Worm (Caenorhabditis elegans) whole organism, L1 larva: Measurements from ENCODE around the gene Y39G8B.2.
A peak's percentile ranks its signal among the peaks of the same experiment; 100 is the strongest.

Experiments used
- C34B4.2 ChIP-seq: sonication (generic microtip); optimal IDR thresholded peaks from 2 replicates; lab custom pipeline; 2017; ENCODE audit warnings: mild to moderate bottlenecking, missing genetic modification characterization, missing compliant biosample characterization
- alr-1 ChIP-seq: fragments of 200-800 bp; sonication (Bioruptor generic); optimal IDR thresholded peaks from 2 replicates; lab custom pipeline; 2018; ENCODE audit warnings: borderline replicate concordance, mild to moderate bottlenecking, missing genetic modification characterization, missing compliant biosample characterization
- ama-1 ChIP-seq: fragments of 150-350 bp; optimal IDR thresholded peaks from 2 replicates; lab custom pipeline; 2014
- blmp-1 ChIP-seq: fragments of 150-350 bp; optimal IDR thresholded peaks from 2 replicates; lab custom pipeline; 2014; ENCODE audit warnings: missing biosample characterization, missing genetic modification characterization
- ceh-63 ChIP-seq: fragments of 200-800 bp; sonication (Bioruptor generic); optimal IDR thresholded peaks from 2 replicates; lab custom pipeline; 2018; ENCODE audit warnings: mild to moderate bottlenecking, missing genetic modification characterization, missing compliant biosample characterization
- ceh-8 ChIP-seq: fragments of 200-800 bp; sonication (Bioruptor generic); optimal IDR thresholded peaks from 2 replicates; lab custom pipeline; 2018; ENCODE audit warnings: mild to moderate bottlenecking, missing genetic modification characterization, moderate library complexity, missing compliant biosample characterization
- ceh-88 ChIP-seq: fragments of 200-800 bp; sonication (Bioruptor generic); IDR thresholded peaks from 2 replicates; pipeline ENCODE4 v1.3.6; 2022; ENCODE audit warnings: missing genetic modification characterization, missing compliant biosample characterization
- ceh-90 ChIP-seq: sonication (generic microtip); optimal IDR thresholded peaks from 2 replicates; lab custom pipeline; 2016; ENCODE audit warnings: missing genetic modification characterization, missing compliant biosample characterization
- ces-1 ChIP-seq: fragments of 150-350 bp; optimal IDR thresholded peaks from 2 replicates; lab custom pipeline; 2014; ENCODE audit warnings: missing biosample characterization, missing genetic modification reagents, missing genetic modification characterization
- dpl-1 ChIP-seq, 3 experiments: fragments of 150-350 bp in 2 of 3; sonication (generic microtip) in 1 of 3; optimal IDR thresholded peaks; 2 replicates each; lab custom pipeline; 2014 to 2017; ENCODE audit warnings: missing biosample characterization in 3 of 3, missing genetic modification characterization in 3 of 3, missing genetic modification reagents in 3 of 3
- egl-13 ChIP-seq: sonication (generic microtip); optimal IDR thresholded peaks from 2 replicates; lab custom pipeline; 2016; ENCODE audit warnings: missing genotype, missing genetic modification reagents, missing genetic modification characterization, missing compliant biosample characterization
- egl-27 ChIP-seq, 2 experiments: fragments of 150-350 bp in 1 of 2; sonication (generic microtip); optimal IDR thresholded peaks; 3 replicates each; lab custom pipeline; 2017 to 2018; ENCODE audit warnings: missing biosample characterization in 2 of 2, missing genetic modification characterization in 2 of 2, missing genetic modification reagents in 2 of 2
- ets-5 ChIP-seq: fragments of 200-800 bp; sonication (Bioruptor generic); IDR thresholded peaks from 2 replicates; pipeline ENCODE4 v1.3.6; 2022; ENCODE audit warnings: missing genetic modification characterization, missing compliant biosample characterization
- fkh-10 ChIP-seq: sonication (generic microtip); optimal IDR thresholded peaks from 2 replicates; lab custom pipeline; 2017; ENCODE audit warnings: missing biosample characterization, missing genetic modification reagents, missing genetic modification characterization
- fos-1 ChIP-seq: fragments of 150-350 bp; optimal IDR thresholded peaks from 2 replicates; lab custom pipeline; 2014; ENCODE audit warnings: missing biosample characterization, missing genetic modification characterization
- hlh-4 ChIP-seq: sonication (generic microtip); optimal IDR thresholded peaks from 2 replicates; lab custom pipeline; 2016; ENCODE audit warnings: mild to moderate bottlenecking, missing genetic modification characterization, missing compliant biosample characterization
- lin-14 ChIP-seq: fragments of 200-800 bp; sonication (Bioruptor generic); optimal IDR thresholded peaks from 2 replicates; lab custom pipeline; 2018; ENCODE audit warnings: mild to moderate bottlenecking, missing genetic modification characterization, moderate library complexity, missing compliant biosample characterization
- lin-39 ChIP-seq: fragments of 150-350 bp; optimal IDR thresholded peaks from 2 replicates; lab custom pipeline; 2014; ENCODE audit warnings: missing biosample characterization, missing genetic modification reagents, missing genetic modification characterization
- mep-1 ChIP-seq: fragments of 150-350 bp; optimal IDR thresholded peaks from 2 replicates; lab custom pipeline; 2014; ENCODE audit warnings: missing biosample characterization, missing genetic modification characterization
- nhr-11 ChIP-seq: fragments of 150-350 bp; optimal IDR thresholded peaks from 2 replicates; lab custom pipeline; 2014; ENCODE audit warnings: missing biosample characterization, missing genetic modification characterization
- nhr-19 ChIP-seq: fragments of 200-800 bp; sonication (Bioruptor generic); conservative IDR thresholded peaks from 2 replicates; pipeline ENCODE4 v1.3.6; 2022; ENCODE audit warnings: missing genetic modification characterization, missing compliant biosample characterization
- nhr-237 ChIP-seq: fragments of 150-350 bp; optimal IDR thresholded peaks from 2 replicates; lab custom pipeline; 2014; ENCODE audit warnings: missing biosample characterization, missing genetic modification characterization
- nhr-28 ChIP-seq: fragments of 150-350 bp; optimal IDR thresholded peaks from 2 replicates; lab custom pipeline; 2014; ENCODE audit warnings: missing biosample characterization, missing genetic modification characterization
- nhr-71 ChIP-seq: sonication (generic microtip); optimal IDR thresholded peaks from 2 replicates; lab custom pipeline; 2016; ENCODE audit warnings: mild to moderate bottlenecking, missing genetic modification characterization, moderate library complexity, missing compliant biosample characterization
- nhr-90 ChIP-seq: sonication (generic microtip); optimal IDR thresholded peaks from 2 replicates; lab custom pipeline; 2016; ENCODE audit warnings: mild to moderate bottlenecking, missing genetic modification characterization, missing compliant biosample characterization; ENCODE audit not compliant: poor library complexity
- pag-3 ChIP-seq: sonication (generic microtip); optimal IDR thresholded peaks from 2 replicates; lab custom pipeline; 2017; ENCODE audit warnings: missing genetic modification characterization, mild to moderate bottlenecking, missing compliant biosample characterization, antibody characterized with exemption, borderline replicate concordance; ENCODE audit not compliant: insufficient read depth
- pax-3 ChIP-seq: fragments of 200-800 bp; sonication (Bioruptor generic); optimal IDR thresholded peaks from 2 replicates; lab custom pipeline; 2018; ENCODE audit warnings: mild to moderate bottlenecking, missing genetic modification characterization, moderate library complexity, missing compliant biosample characterization
- rnt-1 ChIP-seq: sonication (generic microtip); optimal IDR thresholded peaks from 2 replicates; lab custom pipeline; 2016; ENCODE audit warnings: mild to moderate bottlenecking, missing genetic modification characterization, moderate library complexity, missing compliant biosample characterization
- snpc-4 ChIP-seq: fragments of 150-350 bp; optimal IDR thresholded peaks from 2 replicates; lab custom pipeline; 2014; ENCODE audit warnings: missing biosample characterization, missing genetic modification characterization
- sup-37 ChIP-seq: fragments of 200-800 bp; sonication (Bioruptor generic); optimal IDR thresholded peaks from 2 replicates; lab custom pipeline; 2018; ENCODE audit warnings: mild to moderate bottlenecking, missing genetic modification characterization, missing compliant biosample characterization
- tlp-1 ChIP-seq: fragments of 150-350 bp; optimal IDR thresholded peaks from 2 replicates; lab custom pipeline; 2014; ENCODE audit warnings: missing biosample characterization, missing genetic modification characterization
- unc-130 ChIP-seq: fragments of 150-350 bp; optimal IDR thresholded peaks from 2 replicates; lab custom pipeline; 2017; ENCODE audit warnings: missing biosample characterization, missing genetic modification characterization, inconsistent platforms
- unc-30 ChIP-seq: sonication (generic microtip); optimal IDR thresholded peaks from 2 replicates; lab custom pipeline; 2017; ENCODE audit warnings: missing biosample characterization, missing genetic modification characterization
- unc-62 ChIP-seq: fragments of 150-350 bp; optimal IDR thresholded peaks from 2 replicates; lab custom pipeline; 2014; ENCODE audit warnings: missing biosample characterization, missing genetic modification reagents, missing genetic modification characterization
- unc-86 ChIP-seq: sonication (generic microtip); optimal IDR thresholded peaks from 2 replicates; lab custom pipeline; 2016; ENCODE audit warnings: missing genetic modification characterization, missing compliant biosample characterization
- unc-98 ChIP-seq: fragments of 200-800 bp; sonication (Bioruptor generic); IDR thresholded peaks from 2 replicates; pipeline ENCODE4 v1.3.6; 2022; ENCODE audit warnings: missing genetic modification characterization, missing compliant biosample characterization
- vab-15 ChIP-seq: sonication (generic microtip); optimal IDR thresholded peaks from 2 replicates; lab custom pipeline; 2017; ENCODE audit warnings: missing genotype, mild to moderate bottlenecking, missing genetic modification characterization, missing compliant biosample characterization
- zip-4 ChIP-seq: fragments of 200-800 bp; sonication (Bioruptor generic); optimal IDR thresholded peaks from 2 replicates; lab custom pipeline; 2018; ENCODE audit warnings: mild to moderate bottlenecking, missing genetic modification characterization, moderate library complexity, missing compliant biosample characterization
- ztf-4 ChIP-seq: fragments of 150-350 bp; optimal IDR thresholded peaks from 2 replicates; lab custom pipeline; 2014; ENCODE audit warnings: missing biosample characterization, missing genetic modification characterization

The Y39G8B.2 gene

DNA sequence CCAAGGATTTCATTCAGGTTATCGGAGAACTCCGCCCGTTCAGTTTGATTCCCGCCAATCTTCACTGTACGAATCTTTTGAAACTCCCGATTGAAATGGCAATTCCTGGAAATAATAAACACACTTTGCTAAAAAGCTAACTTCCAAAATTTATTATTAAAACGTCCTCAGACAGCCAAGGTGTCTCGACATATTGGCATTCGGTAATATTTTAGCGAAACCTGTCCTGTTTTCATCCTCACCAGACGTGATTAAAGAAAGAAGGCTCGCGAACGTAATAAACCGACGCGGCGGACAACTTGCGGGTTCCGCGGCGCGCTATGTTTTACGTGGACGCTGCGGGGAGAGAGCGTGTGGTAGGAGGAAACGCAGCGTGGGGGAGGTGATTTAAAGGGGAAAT lies 42.2 kb upstream of the Y39G8B.2 start (continued):
- TF ChIP-seq unc-86 (tag; lab: Kevin White, UChicago) (peak; percentile 55), nhr-19 (GFP tag; lab: Robert Waterston, UW) (peak; percentile 92), mep-1 (tag; lab: Kevin White, UChicago) (peak; percentile 79), blmp-1 (tag; lab: Kevin White, UChicago) (no peak), ces-1 (GFP tag; lab: Kevin White, UChicago) (no peak), hlh-4 (tag; lab: Kevin White, UChicago) (peak; percentile 30), lin-39 (tag; lab: Kevin White, UChicago) (peak; percentile 81), zip-4 (peak; percentile 81), tlp-1 (tag; lab: Kevin White, UChicago) (no peak), unc-130 (peak; percentile 23), rnt-1 (tag; lab: Kevin White, UChicago) (peak; percentile 85), ztf-4 (tag; lab: Kevin White, UChicago) (peak; percentile 53), unc-62 (GFP tag; lab: Kevin White, UChicago) (no peak), ceh-88 (GFP tag; lab: Robert Waterston, UW) (peak; percentile 61), snpc-4 (tag; lab: Kevin White, UChicago) (peak; percentile 100), egl-13 (tag; lab: Kevin White, UChicago) (peak; percentile 65), lin-14 (GFP tag; lab: Kevin White, UChicago) (peak; percentile 83), dpl-1 (GFP tag; optimal IDR thresholded peaks at IDR 0.05; lab: Kevin White, UChicago) (peak; percentile 28 to 67 (median 50)), nhr-28 (no peak), C34B4.2 (peak; percentile 5), nhr-71 (tag; lab: Kevin White, UChicago) (peak; percentile 94), ceh-8 (GFP tag; lab: Kevin White, UChicago) (peak; percentile 79), fos-1 (tag; lab: Kevin White, UChicago) (peak; percentile 44), unc-98 (GFP tag; lab: Robert Waterston, UW) (no peak), ceh-63 (no peak), ets-5 (GFP tag; lab: Robert Waterston, UW) (no peak), vab-15 (tag; lab: Kevin White, UChicago) (no peak), ceh-90 (tag; lab: Kevin White, UChicago) (no peak), unc-30 (tag; lab: Kevin White, UChicago) (no peak), nhr-11 (tag; lab: Kevin White, UChicago) (peak; percentile 49), ama-1 (peak; percentile 97), alr-1 (tag; lab: Kevin White, UChicago) (no peak)

DNA sequence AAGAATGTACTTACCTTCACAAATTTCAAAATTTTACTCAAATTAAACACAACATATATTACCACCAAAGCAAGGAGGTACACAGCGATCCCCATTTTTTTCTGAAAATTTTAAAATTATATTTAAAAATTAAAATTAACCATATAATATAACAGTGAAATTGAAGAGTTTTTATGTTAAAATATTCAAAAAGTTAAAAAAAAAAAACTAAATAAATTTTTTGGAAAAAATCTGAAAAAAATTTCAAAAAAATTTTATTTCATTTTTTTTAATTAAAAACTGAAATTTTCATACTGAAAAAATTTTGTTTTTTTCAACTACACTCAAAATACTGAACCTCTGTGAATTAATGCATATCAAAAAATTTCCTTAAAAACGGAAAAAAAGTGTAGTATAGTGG lies 40.8 kb upstream of the Y39G8B.2 start, which contains the start of gene cyp-37A1:
Gene cyp-37A1, minus strand, starts transcription at position 101 of the 400 bp plus-strand sequence.
- TF ChIP-seq nhr-237: no peak
- no peak for TF ChIP-seq sup-37
- no peak for TF ChIP-seq egl-27 (tag; optimal IDR thresholded peaks at IDR 0.05; lab: Kevin White, UChicago)
- TF ChIP-seq C34B4.2: no peak
- no peak for TF ChIP-seq nhr-90 (tag; lab: Kevin White, UChicago)
- no peak for TF ChIP-seq vab-15 (tag; lab: Kevin White, UChicago)
- TF ChIP-seq pax-3 (tag; lab: Kevin White, UChicago): no peak
- no peak for TF ChIP-seq ceh-88 (GFP tag; lab: Robert Waterston, UW)
- no peak for TF ChIP-seq nhr-71 (tag; lab: Kevin White, UChicago)
- TF ChIP-seq pag-3 (tag; lab: Kevin White, UChicago): no peak

DNA sequence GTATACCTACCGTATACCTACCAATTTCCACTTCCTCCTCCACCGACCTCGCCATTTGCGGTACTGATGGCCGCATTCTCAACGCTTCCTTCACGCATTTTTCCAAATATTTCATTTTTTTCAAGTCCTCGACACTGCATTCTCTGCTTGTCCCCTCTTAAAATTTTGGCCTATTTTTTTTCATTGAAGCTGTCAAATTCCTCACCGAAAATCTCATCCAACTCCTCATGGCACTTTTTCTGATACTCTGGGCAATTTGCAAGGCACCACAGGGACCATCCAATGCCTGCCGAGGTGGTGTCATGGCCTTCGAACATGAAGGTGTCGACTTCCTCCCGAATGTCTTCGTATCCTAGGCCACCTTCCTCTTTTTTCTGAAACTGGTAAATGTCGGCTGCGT lies 38.6 kb upstream of the Y39G8B.2 start:
- TF ChIP-seq fkh-10 (GFP tag; lab: Kevin White, UChicago): no peak
